Fruit fly (Drosophila melanogaster) whole organism: ENCODE data around the gene CG13048.

Source experiments
- psq ChIP-seq: fragments of >200 bp; optimal IDR thresholded peaks from 2 replicates; lab custom pipeline; 2017
- usp ChIP-seq: fragments of >200 bp; optimal IDR thresholded peaks from 2 replicates; lab custom pipeline; 2017; ENCODE audit warnings: missing biosample characterization, missing genetic modification characterization, mixed read lengths

DNA sequence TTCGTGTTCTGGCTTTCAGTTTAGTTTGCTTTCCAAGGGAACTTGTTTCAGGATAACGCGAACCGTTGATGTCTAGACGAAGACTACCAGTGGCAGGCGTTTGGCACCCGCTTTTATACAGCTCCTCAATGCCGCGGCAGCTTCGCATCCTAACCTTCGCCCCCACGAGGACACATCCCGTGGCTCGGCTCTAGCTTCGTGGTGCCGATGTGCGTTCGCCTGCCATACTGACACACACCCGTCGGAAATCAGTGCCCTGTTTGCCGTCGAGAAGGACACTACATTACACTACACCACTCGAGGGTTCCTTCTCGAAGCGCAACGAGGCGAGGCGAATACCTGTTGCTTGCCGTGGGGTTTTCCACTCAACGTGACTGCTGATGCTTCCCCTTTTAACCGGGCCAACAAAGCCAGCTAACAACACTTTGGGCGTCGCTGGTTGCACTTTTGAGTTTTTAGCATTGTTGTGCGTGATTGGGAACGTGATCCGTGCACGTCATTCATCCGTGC, 26.5 kb downstream of the CG13048 start, which contains the start of gene CG13054:
- no peak for TF ChIP-seq usp
- no peak for TF ChIP-seq psq (lab: Kevin White, UChicago)
